Fruit fly (Drosophila melanogaster): Measurements from ENCODE around the gene CG3191.

Gene CG3191

DNA sequence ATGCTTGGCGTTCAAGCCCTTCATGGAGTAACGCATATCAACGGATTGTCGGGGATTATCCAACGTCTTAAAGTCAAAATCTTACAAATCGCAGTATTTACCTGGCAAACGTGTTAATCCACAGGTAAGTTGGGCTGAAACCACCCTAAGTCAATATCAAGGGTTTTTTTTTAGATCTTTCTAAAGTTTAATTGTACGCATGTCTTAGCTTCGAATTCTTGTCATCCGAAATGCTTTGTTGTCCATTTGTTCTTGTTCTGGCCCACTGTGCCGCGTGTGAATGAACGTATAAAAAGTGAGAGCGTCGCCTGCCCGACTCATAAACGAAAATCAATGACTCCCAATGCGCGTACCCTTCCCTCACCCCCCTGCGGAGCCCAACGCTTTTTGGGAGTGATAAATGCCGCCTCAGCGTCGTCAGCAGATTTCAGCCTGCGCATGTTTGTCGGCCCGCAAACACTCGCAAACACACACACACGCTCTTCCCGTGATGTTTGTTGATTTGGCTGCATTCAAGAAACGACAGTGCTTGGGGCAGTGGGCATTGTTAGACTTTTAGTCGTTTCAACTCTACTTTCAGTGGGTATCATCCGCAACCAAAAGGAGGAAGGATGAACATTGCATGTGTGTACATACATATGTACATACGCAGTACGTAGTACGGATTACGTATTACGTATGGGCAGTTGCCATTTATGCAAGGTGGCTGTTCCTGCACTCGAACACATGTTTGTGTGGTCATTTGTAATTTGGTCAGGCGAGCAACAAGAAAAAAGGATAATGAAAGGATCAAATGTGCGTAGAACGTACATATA, 44.6 kb upstream of the CG3191 start (continued):
- no peak for TF ChIP-seq prd (optimal IDR thresholded peaks at IDR 0.05)
- TF ChIP-seq prd (GFP tag; IDR thresholded peaks at IDR 0.05), result peak; percentile 86
- peak; percentile 95 for TF ChIP-seq CG12219 (GFP tag; optimal IDR thresholded peaks at IDR 0.05)
- no peak for TF ChIP-seq rib (GFP tag; IDR thresholded peaks at IDR 0.05)
- peak in 1 of 3 experiments; percentile 82 for TF ChIP-seq Stat92E (GFP tag; optimal IDR thresholded peaks at IDR 0.05)
- peak; percentile 63 for TF ChIP-seq Sry-β (GFP tag; optimal IDR thresholded peaks at IDR 0.05)
- peak; percentile 88 for TF ChIP-seq CG10274 (GFP tag; optimal IDR thresholded peaks at IDR 0.05)
- peak; percentile 83 for TF ChIP-seq Spps (tag; optimal IDR thresholded peaks at IDR 0.05)
- peak; percentile 92 for TF ChIP-seq CG12744 (GFP tag; optimal IDR thresholded peaks at IDR 0.05)
- TF ChIP-seq CG13894 (tag; optimal IDR thresholded peaks at IDR 0.05), result peak; percentile 63
- TF ChIP-seq grn (GFP tag; optimal IDR thresholded peaks at IDR 0.05), result peak; percentile 64
- no peak for TF ChIP-seq Lpt (GFP tag; optimal IDR thresholded peaks at IDR 0.05)
- TF ChIP-seq chinmo (GFP tag; IDR thresholded peaks at IDR 0.05; ENCODE audit: partially characterized antibody), result peak; percentile 85; the same call in 3 of the 4 replicates
- TF ChIP-seq Jarid2 (GFP tag; optimal IDR thresholded peaks at IDR 0.05), result peak; percentile 78
- TF ChIP-seq CG5953 (GFP tag; IDR thresholded peaks at IDR 0.05), result 0 out of 2 replicates have a peak, but pooled peaks have one; percentile 11
- peak; percentile 55; the same call in 1 of the 2 replicates for TF ChIP-seq sens-2 (GFP tag; IDR thresholded peaks at IDR 0.05)
- TF ChIP-seq Fer2 (tag; optimal IDR thresholded peaks at IDR 0.05), result peak; percentile 43
- peak; percentile 91 for TF ChIP-seq CG12236 (GFP tag; optimal IDR thresholded peaks at IDR 0.05)
- peak; percentile 95 for TF ChIP-seq Camta (GFP tag; optimal IDR thresholded peaks at IDR 0.05)
- TF ChIP-seq Meics (GFP tag; optimal IDR thresholded peaks at IDR 0.05), result peak; percentile 95
- TF ChIP-seq Bdp1 (GFP tag; optimal IDR thresholded peaks at IDR 0.05), result peak; percentile 87
- TF ChIP-seq CG6791 (GFP tag; IDR thresholded peaks at IDR 0.05; ENCODE audit: partially characterized antibody), result no peak
- TF ChIP-seq pum (GFP tag; optimal IDR thresholded peaks at IDR 0.05), result peak; percentile 94
- TF ChIP-seq CG2120 (GFP tag; optimal IDR thresholded peaks at IDR 0.05), result peak; percentile 94
- peak; percentile 89 for TF ChIP-seq NC2α (GFP tag; optimal IDR thresholded peaks at IDR 0.05)
- TF ChIP-seq slp2 (GFP tag; optimal IDR thresholded peaks at IDR 0.05), result peak; percentile 95
- TF ChIP-seq org-1 (GFP tag; optimal IDR thresholded peaks at IDR 0.05), result peak; percentile 98
- peak; percentile 90 for TF ChIP-seq ATbp (GFP tag; optimal IDR thresholded peaks at IDR 0.05)
- peak; percentile 52; the same call in 1 of the 2 replicates for TF ChIP-seq cas (GFP tag; IDR thresholded peaks at IDR 0.05)
- no peak for TF ChIP-seq pan (optimal IDR thresholded peaks at IDR 0.05)
- TF ChIP-seq pan (GFP tag; optimal IDR thresholded peaks at IDR 0.05 in 1 of 2, IDR thresholded peaks at IDR 0.05 in 1 of 2), result peak in 1 of 2 experiments; percentile 64
- TF ChIP-seq gsb-n (tag; optimal IDR thresholded peaks at IDR 0.05), result peak; percentile 88
- peak; percentile 89 for TF ChIP-seq gcm (GFP tag; optimal IDR thresholded peaks at IDR 0.05)
- TF ChIP-seq ci (GFP tag; IDR thresholded peaks at IDR 0.05), result no peak; the same call in 1 of the 3 replicates
- TF ChIP-seq HLHmδ (GFP tag; optimal IDR thresholded peaks at IDR 0.05), result no peak
- peak; percentile 92 for TF ChIP-seq dysf (GFP tag; IDR thresholded peaks at IDR 0.05)
- TF ChIP-seq CG17385 (GFP tag; optimal IDR thresholded peaks at IDR 0.05), result peak; percentile 91
- peak; percentile 91 for TF ChIP-seq CG12942 (GFP tag; optimal IDR thresholded peaks at IDR 0.05)
- peak; percentile 87 for TF ChIP-seq CG33213 (GFP tag; optimal IDR thresholded peaks at IDR 0.05)
- TF ChIP-seq slbo (GFP tag; IDR thresholded peaks at IDR 0.05), result peak; percentile 84
- TF ChIP-seq D19B (GFP tag; optimal IDR thresholded peaks at IDR 0.05), result peak; percentile 84
- TF ChIP-seq PHDP (tag; optimal IDR thresholded peaks at IDR 0.05), result peak; percentile 93
- TF ChIP-seq B-H2 (GFP tag; optimal IDR thresholded peaks at IDR 0.05), result peak; percentile 71
- TF ChIP-seq mam (GFP tag; optimal IDR thresholded peaks at IDR 0.05), result peak; percentile 93
- TF ChIP-seq CG4404 (GFP tag; IDR thresholded peaks at IDR 0.05), result peak; percentile 86
- peak; percentile 88 for TF ChIP-seq twi (tag; optimal IDR thresholded peaks at IDR 0.05)
- peak; percentile 42 for TF ChIP-seq CG15073 (GFP tag; optimal IDR thresholded peaks at IDR 0.05)
- TF ChIP-seq gfzf (GFP tag; optimal IDR thresholded peaks at IDR 0.05), result no peak
- TF ChIP-seq CG34422 (GFP tag; IDR thresholded peaks at IDR 0.05), result no peak

Data from whole organism, embryonic.